Fruit fly (Drosophila melanogaster) whole organism, embryonic: ENCODE data around the gene CG14142.

Source experiments
- Abd-B ChIP-seq: fragments of 200-800 bp; sonication (Bioruptor generic); optimal IDR thresholded peaks from 2 replicates; lab custom pipeline; 2018; ENCODE audit warnings: missing biosample characterization, mild to moderate bottlenecking, missing genetic modification characterization, moderate library complexity
- CG10209 ChIP-seq: fragments of 200-800 bp; sonication (Bioruptor generic); optimal IDR thresholded peaks from 3 replicates; lab custom pipeline; 2017; ENCODE audit warnings: missing biosample characterization, mild to moderate bottlenecking, missing genetic modification characterization, missing genetic modification reagents
- CG11398 ChIP-seq: fragments of 200-800 bp; sonication (Bioruptor generic); optimal IDR thresholded peaks from 2 replicates; lab custom pipeline; 2016; ENCODE audit warnings: missing biosample characterization, missing genetic modification characterization
- CG11456 ChIP-seq: fragments of 200-800 bp; sonication (Bioruptor generic); IDR thresholded peaks from 3 replicates; pipeline ENCODE4 v1.3.6; 2022; ENCODE audit warnings: missing biosample characterization, missing genetic modification characterization
- CG11723 ChIP-seq: fragments of 200-800 bp; sonication (Bioruptor generic); optimal IDR thresholded peaks from 2 replicates; lab custom pipeline; 2017; ENCODE audit warnings: missing biosample characterization, mild to moderate bottlenecking, missing genetic modification characterization
- CG12071 ChIP-seq: fragments of 200-800 bp; sonication (Bioruptor generic); optimal IDR thresholded peaks from 3 replicates; lab custom pipeline; 2018; ENCODE audit warnings: missing biosample characterization, mild to moderate bottlenecking, missing genetic modification characterization
- CG12155 ChIP-seq: fragments of 200-800 bp; sonication (Bioruptor generic); optimal IDR thresholded peaks from 3 replicates; lab custom pipeline; 2016; ENCODE audit warnings: missing biosample characterization, missing genetic modification characterization
- CG13624 ChIP-seq: fragments of 200-800 bp; sonication (Bioruptor generic); optimal IDR thresholded peaks from 2 replicates; lab custom pipeline; 2016; ENCODE audit warnings: missing biosample characterization, missing genetic modification characterization
- CG14860 ChIP-seq: fragments of 200-800 bp; sonication (Bioruptor generic); IDR thresholded peaks from 3 replicates; pipeline ENCODE4 v1.3.6; 2022; ENCODE audit warnings: missing biosample characterization, missing genetic modification characterization; ENCODE audit not compliant: partially characterized antibody
- CG16779 ChIP-seq: fragments of 200-800 bp; sonication (Bioruptor generic); IDR thresholded peaks from 2 replicates; pipeline ENCODE4 v1.3.6; 2022; ENCODE audit warnings: missing biosample characterization, missing genetic modification characterization
- CG17361 ChIP-seq: fragments of 200-800 bp; sonication (Bioruptor generic); IDR thresholded peaks from 3 replicates; pipeline ENCODE4 v1.3.6; 2022; ENCODE audit warnings: missing biosample characterization, missing genetic modification characterization
- CG18262 ChIP-seq: fragments of 200-800 bp; optimal IDR thresholded peaks from 3 replicates; lab custom pipeline; 2019; ENCODE audit warnings: missing biosample characterization, mild to moderate bottlenecking, missing genetic modification characterization, moderate library complexity
- CG2889 ChIP-seq: fragments of 200-800 bp; sonication (Bioruptor generic); IDR thresholded peaks from 3 replicates; pipeline ENCODE4 v1.3.6; 2022; ENCODE audit warnings: missing biosample characterization, missing genetic modification characterization
- CG3726 ChIP-seq: fragments of 200-800 bp; sonication (Bioruptor generic); IDR thresholded peaks from 3 replicates; pipeline ENCODE4, ENCODE4 v1.3.6; 2022; ENCODE audit warnings: missing biosample characterization, missing genetic modification characterization
- CG3847 ChIP-seq: fragments of 200-800 bp; sonication (Bioruptor generic); IDR thresholded peaks from 2 replicates; pipeline ENCODE4 v1.3.6; 2022; ENCODE audit warnings: missing biosample characterization, missing genetic modification characterization
- CG6813 ChIP-seq: fragments of 200-800 bp; sonication (Bioruptor generic); optimal IDR thresholded peaks from 2 replicates; lab custom pipeline; 2017; ENCODE audit warnings: missing biosample characterization, missing genetic modification characterization, mild to moderate bottlenecking, moderate library complexity, missing genetic modification reagents
- CG7271 ChIP-seq: fragments of 200-800 bp; sonication (Bioruptor generic); optimal IDR thresholded peaks from 2 replicates; lab custom pipeline; 2018; ENCODE audit warnings: missing biosample characterization, mild to moderate bottlenecking, missing genetic modification characterization, moderate library complexity
- CG9817 ChIP-seq: fragments of 200-800 bp; sonication (Bioruptor generic); optimal IDR thresholded peaks from 2 replicates; lab custom pipeline; 2018; ENCODE audit warnings: missing biosample characterization, mild to moderate bottlenecking, missing genetic modification characterization, moderate library complexity
- CHES-1-like ChIP-seq: fragments of 200-800 bp; sonication (Bioruptor generic); optimal IDR thresholded peaks from 2 replicates; lab custom pipeline; 2016; ENCODE audit warnings: missing biosample characterization, missing genetic modification characterization
- CTCF ChIP-seq: fragments of 200-800 bp; sonication (Bioruptor generic); optimal IDR thresholded peaks from 2 replicates; lab custom pipeline; 2017; ENCODE audit warnings: missing biosample characterization, mild to moderate bottlenecking, missing genetic modification characterization, moderate library complexity
- Dek ChIP-seq: fragments of 200-800 bp; sonication (Bioruptor generic); optimal IDR thresholded peaks from 3 replicates; lab custom pipeline; 2019; ENCODE audit warnings: missing biosample characterization, mild to moderate bottlenecking, missing genetic modification characterization, moderate library complexity
- ERR ChIP-seq: fragments of 200-800 bp; sonication (Bioruptor generic); optimal IDR thresholded peaks from 2 replicates; lab custom pipeline; 2016; ENCODE audit warnings: missing biosample characterization, missing genetic modification characterization
- Fer3 ChIP-seq: fragments of 200-800 bp; sonication (Bioruptor generic); optimal IDR thresholded peaks from 2 replicates; lab custom pipeline; 2018; ENCODE audit warnings: missing biosample characterization, mild to moderate bottlenecking, missing genetic modification characterization, moderate library complexity
- HLH4C ChIP-seq: fragments of 200-800 bp; sonication (Bioruptor generic); IDR thresholded peaks from 3 replicates; pipeline ENCODE4 v1.3.6; 2022; ENCODE audit warnings: missing biosample characterization, missing genetic modification characterization; ENCODE audit not compliant: partially characterized antibody
- HLHmδ ChIP-seq: fragments of 200-800 bp; sonication (Bioruptor generic); optimal IDR thresholded peaks from 2 replicates; lab custom pipeline; 2018; ENCODE audit warnings: missing biosample characterization, mild to moderate bottlenecking, missing genetic modification characterization, moderate library complexity
- Hr3 ChIP-seq: fragments of 200-800 bp; sonication (Bioruptor generic); optimal IDR thresholded peaks from 3 replicates; lab custom pipeline; 2016; ENCODE audit warnings: missing biosample characterization, missing genetic modification characterization
- Lim3 ChIP-seq: fragments of 200-800 bp; sonication (Bioruptor generic); IDR thresholded peaks from 2 replicates; pipeline ENCODE4 v1.3.6; 2022; ENCODE audit warnings: missing biosample characterization, missing genetic modification characterization
- Mrtf ChIP-seq: fragments of 200-800 bp; sonication (Bioruptor generic); IDR thresholded peaks from 3 replicates; pipeline ENCODE4 v1.3.6; 2022; ENCODE audit warnings: missing biosample characterization, missing genetic modification characterization
- Scr ChIP-seq: fragments of 200-800 bp; sonication (Bioruptor generic); IDR thresholded peaks from 2 replicates; pipeline ENCODE4 v1.3.6; 2022; ENCODE audit warnings: missing biosample characterization, missing genetic modification characterization; ENCODE audit not compliant: partially characterized antibody
- Vsx1 ChIP-seq: fragments of 200-800 bp; sonication (Bioruptor generic); optimal IDR thresholded peaks from 2 replicates; lab custom pipeline; 2017; ENCODE audit warnings: missing biosample characterization, mild to moderate bottlenecking, missing genetic modification characterization, missing genetic modification reagents
- bigmax ChIP-seq: fragments of 200-800 bp; sonication (Bioruptor generic); optimal IDR thresholded peaks from 2 replicates; lab custom pipeline; 2018; ENCODE audit warnings: missing biosample characterization, mild to moderate bottlenecking, missing genetic modification characterization
- cas ChIP-seq: fragments of 200-800 bp; sonication (Bioruptor generic); IDR thresholded peaks from 2 replicates; pipeline ENCODE4 v1.3.6; 2022; ENCODE audit warnings: missing biosample characterization, missing genetic modification characterization
- cato ChIP-seq: fragments of 200-800 bp; sonication (Bioruptor generic); optimal IDR thresholded peaks from 2 replicates; lab custom pipeline; 2016; ENCODE audit warnings: missing biosample characterization, missing genetic modification characterization, borderline replicate concordance
- da ChIP-seq: fragments of 200-800 bp; sonication (Bioruptor generic); optimal IDR thresholded peaks from 2 replicates; lab custom pipeline; 2016; ENCODE audit warnings: missing biosample characterization, missing genetic modification characterization
- dan ChIP-seq: fragments of 200-800 bp; sonication (Bioruptor generic); IDR thresholded peaks from 2 replicates; pipeline ENCODE4 v1.3.6; 2022; ENCODE audit warnings: missing biosample characterization, missing genetic modification characterization
- fd3F ChIP-seq: fragments of 200-800 bp; sonication (Bioruptor generic); optimal IDR thresholded peaks from 2 replicates; lab custom pipeline; 2018; ENCODE audit warnings: missing biosample characterization, mild to moderate bottlenecking, missing genetic modification characterization, moderate library complexity
- gcm ChIP-seq: fragments of 200-800 bp; sonication (Bioruptor generic); optimal IDR thresholded peaks from 2 replicates; lab custom pipeline; 2019; ENCODE audit warnings: missing biosample characterization, mild to moderate bottlenecking, missing genetic modification characterization, moderate library complexity
- ind ChIP-seq: fragments of 200-800 bp; sonication (Bioruptor generic); optimal IDR thresholded peaks from 3 replicates; lab custom pipeline; 2016; ENCODE audit warnings: missing biosample characterization, missing genetic modification characterization
- klu ChIP-seq: fragments of 200-800 bp; sonication (Bioruptor generic); IDR thresholded peaks from 2 replicates; pipeline ENCODE4 v1.3.6; 2022; ENCODE audit warnings: missing biosample characterization, missing genetic modification characterization
- lbe ChIP-seq: fragments of 200-800 bp; sonication (Bioruptor generic); optimal IDR thresholded peaks from 2 replicates; lab custom pipeline; 2016; ENCODE audit warnings: missing biosample characterization, mild to moderate bottlenecking, missing genetic modification characterization
- pzg ChIP-seq: fragments of 200-800 bp; sonication (Bioruptor generic); optimal IDR thresholded peaks from 3 replicates; lab custom pipeline; 2018; ENCODE audit warnings: missing biosample characterization, mild to moderate bottlenecking, missing genetic modification characterization, moderate library complexity
- row ChIP-seq: fragments of 200-800 bp; sonication (Bioruptor generic); IDR thresholded peaks from 3 replicates; pipeline ENCODE4 v1.3.6; 2022; ENCODE audit warnings: missing biosample characterization, missing genetic modification characterization
- run ChIP-seq: fragments of 200-800 bp; sonication (Bioruptor generic); optimal IDR thresholded peaks from 3 replicates; lab custom pipeline; 2018; ENCODE audit warnings: missing biosample characterization, mild to moderate bottlenecking, missing genetic modification characterization
- schlank ChIP-seq: fragments of 200-800 bp; sonication (Bioruptor generic); optimal IDR thresholded peaks from 2 replicates; lab custom pipeline; 2018; ENCODE audit warnings: missing biosample characterization, mild to moderate bottlenecking, missing genetic modification characterization
- slp2 ChIP-seq: fragments of 200-800 bp; sonication (Bioruptor generic); optimal IDR thresholded peaks from 2 replicates; lab custom pipeline; 2016; ENCODE audit warnings: missing biosample characterization, missing genetic modification characterization
- ssp ChIP-seq: fragments of 200-800 bp; sonication (Bioruptor generic); IDR thresholded peaks from 2 replicates; pipeline ENCODE4 v1.3.6; 2022; ENCODE audit warnings: missing biosample characterization, missing genetic modification characterization
- stc ChIP-seq: fragments of 200-800 bp; sonication (Bioruptor generic); IDR thresholded peaks from 2 replicates; pipeline ENCODE4 v1.3.6; 2022; ENCODE audit warnings: missing biosample characterization, missing genetic modification characterization
- sug ChIP-seq: fragments of 200-800 bp; optimal IDR thresholded peaks from 2 replicates; lab custom pipeline; 2019; ENCODE audit warnings: missing biosample characterization, mild to moderate bottlenecking, missing genetic modification characterization, moderate library complexity
- tna ChIP-seq: fragments of 200-800 bp; sonication (Bioruptor generic); IDR thresholded peaks from 2 replicates; pipeline ENCODE4 v1.3.6; 2022; ENCODE audit warnings: missing biosample characterization, missing genetic modification characterization; ENCODE audit not compliant: partially characterized antibody

The CG14142 gene

dm6 chr3L:11205608-11206336 lies 32.5 kb downstream of the CG14142 start, which contains the start of gene Plod (continued):
- TF ChIP-seq CG2889 (GFP tag; lab: Robert Waterston, UW) (0 out of 3 replicates have a peak, but pooled peaks have one; percentile 29), Vsx1 (GFP tag; lab: Kevin White, UChicago) (no peak), CG7271 (tag; lab: Kevin White, UChicago) (peak; percentile 57), da (GFP tag; lab: Kevin White, UChicago) (no peak), dan (no peak), bigmax (GFP tag; lab: Kevin White, UChicago) (no peak), CG14860 (GFP tag; lab: Robert Waterston, UW) (no peak; the same call in 2 of the 3 replicates), CG12071 (GFP tag; lab: Kevin White, UChicago) (peak; percentile 24), CG6813 (GFP tag; lab: Kevin White, UChicago) (no peak), Hr3 (GFP tag; lab: Kevin White, UChicago) (peak; percentile 25), lbe (GFP tag; lab: Kevin White, UChicago) (no peak), ssp (GFP tag; lab: Robert Waterston, UW) (peak; percentile 97), CG17361 (peak; percentile 78; the same call in 2 of the 3 replicates), CTCF (GFP tag; lab: Kevin White, UChicago) (no peak), Fer3 (tag; lab: Kevin White, UChicago) (peak; percentile 39), ind (peak; percentile 37), CG9817 (tag; lab: Kevin White, UChicago) (no peak), tna (GFP tag; lab: Robert Waterston, UW) (no peak), CHES-1-like (GFP tag; lab: Kevin White, UChicago) (peak; percentile 69), HLH4C (GFP tag; lab: Robert Waterston, UW) (no peak), ERR (no peak), CG10209 (peak; percentile 21), CG13624 (GFP tag; lab: Kevin White, UChicago) (peak; percentile 67), CG3726 (GFP tag; lab: Robert Waterston, UW) (no peak), Abd-B (GFP tag; lab: Kevin White, UChicago) (peak; percentile 26), Mrtf (GFP tag; lab: Robert Waterston, UW) (peak; percentile 40; the same call in 1 of the 3 replicates), row (peak; percentile 81), schlank (tag; lab: Kevin White, UChicago) (peak; percentile 21), run (tag; lab: Kevin White, UChicago) (peak; percentile 54), cas (GFP tag; lab: Robert Waterston, UW) (no peak), CG3847 (GFP tag; lab: Robert Waterston, UW) (peak; percentile 28; the same call in 1 of the 2 replicates), Scr (GFP tag; lab: Robert Waterston, UW) (peak; percentile 37; the same call in 1 of the 2 replicates), slp2 (GFP tag; lab: Kevin White, UChicago) (no peak), pzg (peak; percentile 85), sug (tag; lab: Kevin White, UChicago) (peak; percentile 30), klu (GFP tag; lab: Robert Waterston, UW) (no peak), HLHmδ (GFP tag; lab: Kevin White, UChicago) (peak; percentile 17), CG11456 (GFP tag; lab: Robert Waterston, UW) (peak; percentile 38; the same call in 1 of the 3 replicates), CG11723 (GFP tag; lab: Kevin White, UChicago) (no peak), gcm (GFP tag; lab: Kevin White, UChicago) (peak; percentile 13), CG12155 (GFP tag; lab: Kevin White, UChicago) (peak; percentile 21), CG16779 (GFP tag; lab: Robert Waterston, UW) (no peak), CG11398 (GFP tag; lab: Kevin White, UChicago) (peak; percentile 22), stc (GFP tag; lab: Robert Waterston, UW) (0 out of 2 replicates have a peak, but pooled peaks have one; percentile 11), Lim3 (no peak), CG18262 (tag; lab: Kevin White, UChicago) (peak; percentile 48), cato (GFP tag; lab: Kevin White, UChicago) (no peak), fd3F (peak; percentile 18), Dek (tag; lab: Kevin White, UChicago) (peak; percentile 77)
